Fruit fly (Drosophila melanogaster) whole organism, embryonic: ENCODE results near the gene Rpp14b.

Experiments used
- Abd-B ChIP-seq: fragments of 200-800 bp; sonication (Bioruptor generic); optimal IDR thresholded peaks from 2 replicates; lab custom pipeline; 2018; ENCODE audit warnings: missing biosample characterization, mild to moderate bottlenecking, missing genetic modification characterization, moderate library complexity
- BEAF-32 ChIP-seq: fragments of 200-800 bp; sonication (Bioruptor generic); optimal IDR thresholded peaks from 3 replicates; lab custom pipeline; 2017; ENCODE audit warnings: missing biosample characterization, missing genetic modification characterization, mild to moderate bottlenecking, moderate library complexity, missing genetic modification reagents
- Bgb ChIP-seq: fragments of 200-800 bp; sonication (Bioruptor generic); IDR thresholded peaks from 2 replicates; pipeline ENCODE4 v1.3.6; 2022; ENCODE audit warnings: missing biosample characterization, missing genetic modification characterization; ENCODE audit not compliant: partially characterized antibody
- CG10543 ChIP-seq: fragments of 200-800 bp; sonication (Bioruptor generic); optimal IDR thresholded peaks from 3 replicates; lab custom pipeline; 2017; ENCODE audit warnings: missing biosample characterization, mild to moderate bottlenecking, missing genetic modification characterization, moderate library complexity
- CG11085 ChIP-seq: fragments of 200-800 bp; sonication (Bioruptor generic); IDR thresholded peaks from 2 replicates; pipeline ENCODE4 v1.3.6; 2022; ENCODE audit warnings: missing biosample characterization, missing genetic modification characterization
- CG11696 ChIP-seq: fragments of 200-800 bp; sonication (Bioruptor generic); IDR thresholded peaks from 2 replicates; pipeline ENCODE4 v1.3.6; 2022; ENCODE audit warnings: missing biosample characterization, missing genetic modification characterization
- CG12071 ChIP-seq: fragments of 200-800 bp; sonication (Bioruptor generic); optimal IDR thresholded peaks from 3 replicates; lab custom pipeline; 2018; ENCODE audit warnings: missing biosample characterization, mild to moderate bottlenecking, missing genetic modification characterization
- CG12236 ChIP-seq: fragments of 200-800 bp; sonication (Bioruptor generic); optimal IDR thresholded peaks from 2 replicates; lab custom pipeline; 2016; ENCODE audit warnings: missing biosample characterization, missing genetic modification characterization
- CG14860 ChIP-seq: fragments of 200-800 bp; sonication (Bioruptor generic); IDR thresholded peaks from 3 replicates; pipeline ENCODE4 v1.3.6; 2022; ENCODE audit warnings: missing biosample characterization, missing genetic modification characterization; ENCODE audit not compliant: partially characterized antibody
- CG15269 ChIP-seq: fragments of 200-800 bp; sonication (Bioruptor generic); optimal IDR thresholded peaks from 2 replicates; lab custom pipeline; 2018; ENCODE audit warnings: missing biosample characterization, mild to moderate bottlenecking, missing genetic modification characterization, moderate library complexity
- CG1603 ChIP-seq: fragments of 200-800 bp; sonication (Bioruptor generic); optimal IDR thresholded peaks from 2 replicates; lab custom pipeline; 2019; ENCODE audit warnings: missing biosample characterization, mild to moderate bottlenecking, missing genetic modification characterization, moderate library complexity
- CG1647 ChIP-seq: fragments of 200-800 bp; sonication (Bioruptor generic); optimal IDR thresholded peaks from 3 replicates; lab custom pipeline; 2016; ENCODE audit warnings: missing biosample characterization, missing genetic modification characterization
- CG17186 ChIP-seq: fragments of 200-800 bp; sonication (Bioruptor generic); optimal IDR thresholded peaks from 3 replicates; lab custom pipeline; 2017; ENCODE audit warnings: missing biosample characterization, missing genetic modification reagents, missing genetic modification characterization
- CG17829 ChIP-seq: fragments of 200-800 bp; optimal IDR thresholded peaks from 2 replicates; lab custom pipeline; 2019; ENCODE audit warnings: missing biosample characterization, mild to moderate bottlenecking, missing genetic modification characterization, moderate library complexity
- CG2120 ChIP-seq: fragments of 200-800 bp; sonication (Bioruptor generic); optimal IDR thresholded peaks from 3 replicates; lab custom pipeline; 2016; ENCODE audit warnings: missing biosample characterization, missing genetic modification characterization
- CG2712 ChIP-seq: fragments of 200-800 bp; optimal IDR thresholded peaks from 3 replicates; lab custom pipeline; 2019; ENCODE audit warnings: missing biosample characterization, mild to moderate bottlenecking, missing genetic modification characterization, moderate library complexity
- CG30020 ChIP-seq: fragments of 200-800 bp; optimal IDR thresholded peaks from 2 replicates; lab custom pipeline; 2019; ENCODE audit warnings: missing biosample characterization, mild to moderate bottlenecking, missing genetic modification characterization, moderate library complexity
- CG30403 ChIP-seq: fragments of 200-800 bp; sonication (Bioruptor generic); optimal IDR thresholded peaks from 3 replicates; lab custom pipeline; 2016; ENCODE audit warnings: missing biosample characterization, missing genetic modification characterization
- CG31224 ChIP-seq: fragments of 200-800 bp; sonication (Bioruptor generic); IDR thresholded peaks from 2 replicates; pipeline ENCODE4 v1.3.6; 2022; ENCODE audit warnings: missing biosample characterization, missing genetic modification characterization
- CG32772 ChIP-seq: fragments of 200-800 bp; sonication (Bioruptor generic); IDR thresholded peaks from 2 replicates; pipeline ENCODE4 v1.3.6; 2022; ENCODE audit warnings: missing biosample characterization, missing genetic modification characterization
- CG3838 ChIP-seq: fragments of 200-800 bp; sonication (Bioruptor generic); optimal IDR thresholded peaks from 3 replicates; lab custom pipeline; 2016; ENCODE audit warnings: missing biosample characterization, missing genetic modification characterization
- CG3847 ChIP-seq: fragments of 200-800 bp; sonication (Bioruptor generic); IDR thresholded peaks from 2 replicates; pipeline ENCODE4 v1.3.6; 2022; ENCODE audit warnings: missing biosample characterization, missing genetic modification characterization
- CG5180 ChIP-seq: fragments of 200-800 bp; sonication (Bioruptor generic); optimal IDR thresholded peaks from 3 replicates; lab custom pipeline; 2017; ENCODE audit warnings: missing biosample characterization, missing genetic modification characterization, mild to moderate bottlenecking, moderate library complexity, missing genetic modification reagents
- CG7786 ChIP-seq: fragments of 200-800 bp; sonication (Bioruptor generic); optimal IDR thresholded peaks from 2 replicates; lab custom pipeline; 2016; ENCODE audit warnings: missing biosample characterization, missing genetic modification characterization
- CG8290 ChIP-seq, 3 experiments: fragments of 200-800 bp; sonication (Bioruptor generic); optimal IDR thresholded peaks; 2 replicates each; lab custom pipeline; 2016 to 2019; ENCODE audit warnings: missing biosample characterization in 3 of 3, missing genetic modification characterization in 3 of 3, mild to moderate bottlenecking in 2 of 3, moderate library complexity in 1 of 3
- CG8388 ChIP-seq: fragments of 200-800 bp; sonication (Bioruptor generic); optimal IDR thresholded peaks from 2 replicates; lab custom pipeline; 2019; ENCODE audit warnings: missing biosample characterization, mild to moderate bottlenecking, missing genetic modification characterization, moderate library complexity
- CG8765 ChIP-seq: fragments of 200-800 bp; sonication (Bioruptor generic); IDR thresholded peaks from 2 replicates; pipeline ENCODE4 v1.3.6; 2022; ENCODE audit warnings: missing biosample characterization, missing genetic modification characterization
- CHES-1-like ChIP-seq: fragments of 200-800 bp; sonication (Bioruptor generic); optimal IDR thresholded peaks from 2 replicates; lab custom pipeline; 2016; ENCODE audit warnings: missing biosample characterization, missing genetic modification characterization
- Dbx ChIP-seq: fragments of 200-800 bp; sonication (Bioruptor generic); IDR thresholded peaks from 3 replicates; pipeline ENCODE4 v1.3.6; 2022; ENCODE audit warnings: missing biosample characterization, missing genetic modification characterization
- Fer1 ChIP-seq: fragments of 200-800 bp; sonication (Bioruptor generic); optimal IDR thresholded peaks from 2 replicates; lab custom pipeline; 2017; ENCODE audit warnings: missing biosample characterization, mild to moderate bottlenecking, missing genetic modification characterization
- Gsc ChIP-seq: fragments of 200-800 bp; sonication (Bioruptor generic); IDR thresholded peaks from 2 replicates; pipeline ENCODE4 v1.3.6; 2022; ENCODE audit warnings: missing biosample characterization, missing genetic modification characterization
- H15 ChIP-seq: fragments of 200-800 bp; sonication (Bioruptor generic); IDR thresholded peaks from 3 replicates; pipeline ENCODE4 v1.3.6; 2022; ENCODE audit warnings: missing biosample characterization, missing genetic modification characterization
- Stat92E ChIP-seq, 3 experiments: fragments of >200 bp in 2 of 3; fragments of 200-800 bp in 1 of 3; sonication (Bioruptor generic) in 1 of 3; optimal IDR thresholded peaks; 2 replicates each; lab custom pipeline; 2017 to 2019; ENCODE audit warnings: missing biosample characterization in 3 of 3, missing genetic modification characterization in 3 of 3, mild to moderate bottlenecking in 1 of 3, moderate library complexity in 1 of 3
- Trl ChIP-seq, 3 experiments: fragments of >200 bp in 2 of 3; fragments of 200-800 bp in 1 of 3; sonication (Bioruptor generic) in 1 of 3; optimal IDR thresholded peaks; 2 replicates in 1 of 3; 3 replicates in 2 of 3; lab custom pipeline; 2016 to 2017; ENCODE audit warnings: missing biosample characterization in 1 of 3, missing genetic modification characterization in 1 of 3
- abd-A ChIP-seq: fragments of 200-800 bp; sonication (Bioruptor generic); optimal IDR thresholded peaks from 3 replicates; lab custom pipeline; 2019; ENCODE audit warnings: missing biosample characterization, mild to moderate bottlenecking, missing genetic modification characterization, moderate library complexity
- ara ChIP-seq: fragments of 200-800 bp; sonication (Bioruptor generic); IDR thresholded peaks from 2 replicates; pipeline ENCODE4 v1.3.6; 2022; ENCODE audit warnings: missing biosample characterization, missing genetic modification characterization
- ato ChIP-seq: fragments of 200-800 bp; sonication (Bioruptor generic); IDR thresholded peaks from 2 replicates; pipeline ENCODE4 v1.3.6; 2022; ENCODE audit warnings: missing biosample characterization, missing genetic modification characterization; ENCODE audit not compliant: partially characterized antibody
- bbx ChIP-seq: fragments of 200-800 bp; sonication (Bioruptor generic); IDR thresholded peaks from 2 replicates; pipeline ENCODE4 v1.3.6; 2022; ENCODE audit warnings: missing biosample characterization, missing genetic modification characterization; ENCODE audit not compliant: partially characterized antibody
- cad ChIP-seq: fragments of >200 bp; optimal IDR thresholded peaks from 2 replicates; lab custom pipeline; 2017; ENCODE audit warnings: missing biosample characterization, missing genetic modification characterization
- fd102C ChIP-seq: fragments of 200-800 bp; sonication (Bioruptor generic); optimal IDR thresholded peaks from 2 replicates; lab custom pipeline; 2018; ENCODE audit warnings: missing biosample characterization, mild to moderate bottlenecking, missing genetic modification characterization, moderate library complexity
- grn ChIP-seq: fragments of 200-800 bp; sonication (Bioruptor generic); optimal IDR thresholded peaks from 3 replicates; lab custom pipeline; 2017; ENCODE audit warnings: missing biosample characterization, missing genetic modification characterization
- lab ChIP-seq: fragments of 200-800 bp; sonication (Bioruptor generic); optimal IDR thresholded peaks from 3 replicates; lab custom pipeline; 2017; ENCODE audit warnings: missing biosample characterization, missing genetic modification characterization, mild to moderate bottlenecking, moderate library complexity, missing genetic modification reagents
- nerfin-1 ChIP-seq: fragments of 200-800 bp; sonication (Bioruptor generic); optimal IDR thresholded peaks from 3 replicates; lab custom pipeline; 2019; ENCODE audit warnings: missing biosample characterization, mild to moderate bottlenecking, missing genetic modification characterization, moderate library complexity
- onecut ChIP-seq: fragments of 200-800 bp; sonication (Bioruptor generic); IDR thresholded peaks from 2 replicates; pipeline ENCODE4 v1.3.6; 2022; ENCODE audit warnings: missing biosample characterization, missing genetic modification characterization
- schlank ChIP-seq: fragments of 200-800 bp; sonication (Bioruptor generic); optimal IDR thresholded peaks from 2 replicates; lab custom pipeline; 2018; ENCODE audit warnings: missing biosample characterization, mild to moderate bottlenecking, missing genetic modification characterization
- so ChIP-seq: fragments of 200-800 bp; sonication (Bioruptor generic); IDR thresholded peaks from 3 replicates; pipeline ENCODE4 v1.3.6; 2022; ENCODE audit warnings: missing biosample characterization, missing genetic modification characterization
- tup ChIP-seq: fragments of 200-800 bp; sonication (Bioruptor generic); optimal IDR thresholded peaks from 2 replicates; lab custom pipeline; 2016; ENCODE audit warnings: missing biosample characterization, mild to moderate bottlenecking, missing genetic modification characterization, moderate library complexity
- usp ChIP-seq: fragments of >200 bp; optimal IDR thresholded peaks from 2 replicates; lab custom pipeline; 2017; ENCODE audit warnings: missing biosample characterization, missing genetic modification characterization
- yki ChIP-seq: fragments of >200 bp; optimal IDR thresholded peaks from 3 replicates; lab custom pipeline; 2018

Rpp14b gene

DNA sequence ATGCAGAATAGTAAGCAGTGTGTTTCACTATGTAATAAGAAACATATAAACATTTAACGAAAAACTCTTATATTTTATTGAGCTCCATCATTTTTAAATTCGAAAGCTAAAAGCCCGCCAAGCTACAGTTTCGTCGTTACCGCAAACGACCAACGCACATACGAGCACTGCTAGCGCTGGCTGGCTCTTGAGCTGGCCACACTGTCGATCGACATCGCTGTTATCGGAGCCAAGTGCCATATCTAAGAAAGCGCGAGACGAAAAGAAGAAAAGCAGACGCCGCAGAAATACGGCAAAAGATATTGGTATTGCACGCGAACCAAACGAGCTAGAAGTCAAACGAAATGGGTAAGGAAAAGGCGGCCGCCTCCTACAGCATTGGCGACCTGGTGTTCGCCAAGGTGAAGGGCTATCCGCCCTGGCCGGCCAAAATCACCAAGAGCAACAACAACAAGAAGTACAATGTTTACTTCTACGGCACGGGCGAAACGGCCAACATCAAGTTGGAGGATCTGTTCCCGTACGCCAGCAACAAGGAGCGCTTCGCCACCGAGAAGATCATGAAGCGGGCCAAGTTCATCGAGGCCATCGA is 3.2 kb upstream of the Rpp14b start, which contains the start of gene Jasper (continued):
- TF ChIP-seq fd102C (GFP tag; lab: Kevin White, UChicago) (no peak), H15 (GFP tag; lab: Robert Waterston, UW) (no peak), CHES-1-like (GFP tag; lab: Kevin White, UChicago) (peak; percentile 79), CG2120 (GFP tag; lab: Kevin White, UChicago) (peak; percentile 46), CG2712 (peak; percentile 63), CG8765 (GFP tag; lab: Robert Waterston, UW) (no peak), Stat92E (GFP tag; optimal IDR thresholded peaks at IDR 0.05; lab: Kevin White, UChicago) (peak in 1 of 3 experiments; percentile 21), grn (no peak), CG3847 (GFP tag; lab: Robert Waterston, UW) (peak; percentile 37; the same call in 1 of the 2 replicates), CG17186 (peak; percentile 94), CG30403 (no peak), CG32772 (GFP tag; lab: Robert Waterston, UW) (no peak), tup (GFP tag; lab: Kevin White, UChicago) (no peak), yki (lab: Kevin White, UChicago) (no peak), CG8290 (GFP tag; optimal IDR thresholded peaks at IDR 0.05; lab: Kevin White, UChicago) (no peak), CG8290 (tag; optimal IDR thresholded peaks at IDR 0.05; lab: Kevin White, UChicago) (peak in 1 of 2 experiments; percentile 55), ato (GFP tag; lab: Robert Waterston, UW) (no peak; the same call in 1 of the 2 replicates), CG8388 (GFP tag; lab: Kevin White, UChicago) (no peak), CG14860 (GFP tag; lab: Robert Waterston, UW) (no peak), Abd-B (peak; percentile 52), nerfin-1 (tag; lab: Kevin White, UChicago) (peak; percentile 29), CG3838 (GFP tag; lab: Kevin White, UChicago) (no peak), bbx (GFP tag; lab: Robert Waterston, UW) (peak; percentile 52; the same call in 1 of the 2 replicates), CG31224 (GFP tag; lab: Robert Waterston, UW) (no peak), CG12071 (GFP tag; lab: Kevin White, UChicago) (no peak), Fer1 (no peak), usp (no peak), abd-A (peak; percentile 60), CG12236 (GFP tag; lab: Kevin White, UChicago) (no peak), CG11696 (no peak), CG17829 (tag; lab: Kevin White, UChicago) (peak; percentile 52), CG30020 (tag; lab: Kevin White, UChicago) (peak; percentile 21), onecut (GFP tag; lab: Robert Waterston, UW) (no peak), Bgb (peak; percentile 68), Gsc (GFP tag; lab: Robert Waterston, UW) (no peak), lab (GFP tag; lab: Kevin White, UChicago) (peak; percentile 4), CG1603 (peak; percentile 94), CG5180 (GFP tag; lab: Kevin White, UChicago) (no peak), cad (no peak), schlank (tag; lab: Kevin White, UChicago) (no peak), CG7786 (GFP tag; lab: Kevin White, UChicago) (no peak), ara (GFP tag; lab: Robert Waterston, UW) (no peak), Trl (optimal IDR thresholded peaks at IDR 0.05; lab: Kevin White, UChicago) (no peak), Trl (GFP tag; optimal IDR thresholded peaks at IDR 0.05; lab: Kevin White, UChicago) (no peak), CG15269 (peak; percentile 23), so (GFP tag; lab: Robert Waterston, UW) (no peak), CG11085 (GFP tag; lab: Robert Waterston, UW) (no peak), BEAF-32 (GFP tag; lab: Kevin White, UChicago) (peak; percentile 62), CG1647 (GFP tag; lab: Kevin White, UChicago) (peak; percentile 24), CG10543 (GFP tag; lab: Kevin White, UChicago) (no peak), Dbx (GFP tag; lab: Robert Waterston, UW) (no peak)
